Worm (Caenorhabditis elegans): ENCODE data around the gene cutl-15.

Gene cutl-15

DNA sequence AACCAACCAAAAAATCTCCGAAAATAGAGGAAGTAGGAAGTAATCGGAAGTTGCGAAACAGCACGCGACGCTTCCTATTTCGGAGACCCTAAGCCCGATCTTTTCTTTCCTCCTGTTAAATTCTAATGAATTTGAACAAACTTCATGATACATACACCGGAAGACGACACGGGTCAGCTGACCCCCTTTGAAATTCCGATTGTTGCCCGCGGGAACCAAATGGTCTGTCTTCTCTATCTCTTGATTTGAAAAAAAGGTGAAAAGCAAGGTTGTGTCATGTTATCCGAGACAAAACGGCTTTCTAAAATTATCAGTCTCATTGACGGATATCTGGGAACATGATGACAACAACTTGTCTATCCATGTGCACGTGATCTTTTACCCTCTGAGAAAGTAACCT lies 11.6 kb upstream of the cutl-15 start:
- TF ChIP-seq unc-62 (GFP tag; optimal IDR thresholded peaks at IDR 0.05), result no peak

DNA sequence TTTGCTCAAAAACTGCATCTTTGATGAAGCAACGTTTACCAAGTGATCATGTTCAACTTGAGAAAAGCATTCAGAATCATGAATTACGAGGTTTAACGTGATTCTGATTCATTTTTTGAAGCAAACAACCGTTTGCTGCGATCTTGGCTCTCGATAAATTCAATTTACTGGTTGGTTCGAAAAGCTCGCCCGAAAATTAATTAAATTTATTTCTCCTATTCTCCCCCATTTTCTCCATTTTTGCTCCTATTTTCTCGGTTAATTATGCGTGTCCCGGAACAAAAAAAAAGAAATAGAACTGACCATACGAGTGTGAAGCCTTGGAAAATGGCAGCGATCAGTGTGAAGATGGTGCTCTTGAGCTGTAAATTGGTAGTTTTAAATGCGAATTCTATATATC lies 9.4 kb upstream of the cutl-15 start:
- no peak for TF ChIP-seq unc-62 (GFP tag; optimal IDR thresholded peaks at IDR 0.05)

DNA sequence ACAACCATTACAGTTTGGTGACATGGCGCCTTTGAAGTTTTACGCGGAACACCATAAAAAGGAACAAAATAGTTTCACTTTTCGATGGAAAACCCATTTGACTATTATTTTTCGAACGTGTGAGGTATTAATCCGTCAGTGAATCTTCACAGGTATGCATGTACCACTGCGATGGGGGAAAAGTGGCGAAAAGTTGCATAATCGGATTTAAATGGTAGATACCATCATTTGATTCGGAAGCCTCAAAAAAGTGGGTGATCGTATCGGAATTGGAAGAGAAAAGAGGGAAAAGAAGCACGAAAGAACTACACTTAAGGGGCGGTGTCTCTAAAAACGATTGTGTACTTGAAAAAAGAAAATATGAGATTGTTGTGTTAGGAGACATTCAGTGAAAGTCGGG lies 6.2 kb upstream of the cutl-15 start:
- no peak for TF ChIP-seq unc-62 (GFP tag; optimal IDR thresholded peaks at IDR 0.05)

DNA sequence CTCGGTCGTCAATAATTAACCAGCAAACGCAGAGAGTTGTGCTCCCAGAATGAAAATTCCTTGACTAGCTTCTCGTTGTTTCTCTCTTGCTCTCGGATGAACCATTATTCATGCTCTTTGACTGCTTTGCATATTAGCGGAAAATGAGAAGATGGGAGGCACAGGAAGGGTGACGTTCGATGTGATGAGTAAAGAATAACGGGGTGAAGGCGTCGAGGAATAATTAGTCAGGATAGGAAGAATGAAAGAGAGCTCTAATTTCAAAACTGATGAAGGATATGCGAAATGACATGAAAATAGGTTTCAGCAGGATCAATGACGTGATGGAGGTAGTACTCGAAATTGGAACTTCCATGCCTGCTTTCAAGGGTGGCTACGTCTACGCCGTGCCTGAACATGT lies 3.8 kb upstream of the cutl-15 start:
- TF ChIP-seq unc-62 (GFP tag; optimal IDR thresholded peaks at IDR 0.05), result no peak

DNA sequence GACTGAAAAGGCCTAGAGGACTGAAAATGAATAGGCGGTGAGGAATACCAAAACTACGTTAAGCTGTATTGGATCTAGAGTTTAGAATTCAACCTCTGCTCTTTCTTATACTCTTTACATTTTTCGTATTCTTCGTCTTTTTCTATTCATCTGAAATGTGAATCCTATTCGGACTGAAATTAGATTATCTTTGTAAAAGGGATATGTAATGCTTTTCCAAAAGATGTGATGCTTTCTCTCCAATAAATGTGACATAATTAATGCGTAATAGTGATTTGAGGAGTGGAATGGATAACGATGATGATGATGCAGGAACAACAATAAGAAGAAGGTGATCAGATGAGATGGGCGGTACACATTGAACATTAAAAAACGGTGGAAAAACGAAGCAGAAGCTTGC lies 1.2 kb upstream of the cutl-15 start:
- TF ChIP-seq unc-62 (GFP tag; optimal IDR thresholded peaks at IDR 0.05), result no peak

DNA sequence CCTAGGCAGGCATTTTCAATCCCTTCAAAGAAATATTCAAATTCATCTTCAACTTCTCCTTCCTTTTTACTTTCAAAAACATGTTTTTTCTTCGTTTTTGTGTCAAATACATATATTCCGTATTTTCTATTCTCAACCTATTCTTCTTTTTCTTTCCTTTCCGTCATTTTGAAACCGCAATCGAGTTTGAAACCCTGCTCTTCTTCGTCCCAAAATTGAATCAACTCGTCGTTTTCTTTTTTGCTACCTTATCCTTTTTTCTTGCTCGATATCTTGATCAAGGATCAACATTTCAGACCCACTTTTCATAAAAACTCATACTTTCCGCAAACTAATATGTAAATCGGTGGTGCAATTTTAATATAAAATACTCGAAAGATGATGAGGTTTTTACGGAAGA lies 2.3 kb downstream of the cutl-15 start:
- no peak for TF ChIP-seq unc-62 (GFP tag; optimal IDR thresholded peaks at IDR 0.05)

DNA sequence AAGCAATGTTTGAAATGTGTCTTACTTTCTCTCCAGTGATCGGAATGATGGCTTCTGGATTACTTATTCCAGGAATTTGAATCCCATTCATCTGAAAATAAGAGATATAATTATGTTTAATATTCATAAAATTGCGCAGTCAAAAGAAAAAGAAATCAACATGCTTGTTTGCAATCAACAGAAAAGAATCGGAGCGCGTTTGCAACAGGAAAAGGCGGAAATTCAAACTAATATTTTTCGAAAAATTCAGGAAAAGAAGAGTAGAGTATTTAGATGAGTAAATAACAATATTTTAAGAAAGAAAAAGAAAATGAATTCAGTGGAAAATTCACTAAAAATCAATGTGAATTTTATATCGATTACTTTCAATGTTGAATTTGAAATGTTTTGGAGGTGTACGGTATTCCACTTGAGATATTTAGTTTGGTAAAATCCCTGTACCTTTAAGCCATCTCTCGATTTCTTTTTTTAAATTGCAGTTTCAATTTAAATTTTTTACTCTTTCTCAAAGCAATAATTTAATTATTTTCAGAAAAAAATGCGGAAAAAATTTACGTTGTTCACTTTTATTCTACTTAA lies 7.0 kb downstream of the cutl-15 start, which contains the start of the genes set-17 and T21B10.4:
set-17 (minus strand) TSS at position 127 of the 579 bp plus-strand sequence.
T21B10.4 (plus strand) TSS at position 533 of the 579 bp plus-strand sequence.
- no peak for TF ChIP-seq unc-62 (GFP tag; optimal IDR thresholded peaks at IDR 0.05)

DNA sequence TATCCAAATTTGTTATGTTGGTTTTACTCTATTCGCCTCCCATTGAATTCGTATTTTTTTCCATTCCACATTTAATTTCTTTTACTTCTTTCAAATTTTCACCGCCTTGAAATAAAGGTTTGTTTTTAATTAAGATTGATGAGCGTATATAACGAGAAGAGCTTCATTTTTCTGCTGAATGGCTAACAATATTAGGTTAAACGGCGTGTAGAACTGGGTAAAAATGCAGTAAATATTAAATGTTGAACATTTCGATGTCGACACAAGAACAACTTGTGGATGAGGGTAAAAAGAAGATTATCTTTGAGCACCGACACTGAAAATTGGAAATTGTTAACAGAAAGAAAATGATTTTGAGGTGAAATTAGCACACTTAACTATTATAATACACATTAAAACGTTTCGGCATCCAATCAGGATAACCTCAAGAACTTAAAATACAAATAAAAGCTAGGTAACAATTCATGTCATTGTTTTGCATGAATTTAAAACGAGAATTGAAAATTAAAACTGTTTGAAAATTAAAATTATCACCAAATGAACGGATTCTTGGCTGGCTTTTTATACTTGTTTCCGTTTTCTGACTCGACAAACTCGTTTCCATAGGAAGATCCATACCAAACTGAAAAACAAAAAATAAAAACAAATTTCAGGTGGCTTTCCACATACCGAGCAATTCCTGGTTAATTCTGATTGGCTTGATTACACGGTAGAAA lies 8.4 kb downstream of the cutl-15 start:
- no peak for TF ChIP-seq unc-62 (GFP tag; optimal IDR thresholded peaks at IDR 0.05)

DNA sequence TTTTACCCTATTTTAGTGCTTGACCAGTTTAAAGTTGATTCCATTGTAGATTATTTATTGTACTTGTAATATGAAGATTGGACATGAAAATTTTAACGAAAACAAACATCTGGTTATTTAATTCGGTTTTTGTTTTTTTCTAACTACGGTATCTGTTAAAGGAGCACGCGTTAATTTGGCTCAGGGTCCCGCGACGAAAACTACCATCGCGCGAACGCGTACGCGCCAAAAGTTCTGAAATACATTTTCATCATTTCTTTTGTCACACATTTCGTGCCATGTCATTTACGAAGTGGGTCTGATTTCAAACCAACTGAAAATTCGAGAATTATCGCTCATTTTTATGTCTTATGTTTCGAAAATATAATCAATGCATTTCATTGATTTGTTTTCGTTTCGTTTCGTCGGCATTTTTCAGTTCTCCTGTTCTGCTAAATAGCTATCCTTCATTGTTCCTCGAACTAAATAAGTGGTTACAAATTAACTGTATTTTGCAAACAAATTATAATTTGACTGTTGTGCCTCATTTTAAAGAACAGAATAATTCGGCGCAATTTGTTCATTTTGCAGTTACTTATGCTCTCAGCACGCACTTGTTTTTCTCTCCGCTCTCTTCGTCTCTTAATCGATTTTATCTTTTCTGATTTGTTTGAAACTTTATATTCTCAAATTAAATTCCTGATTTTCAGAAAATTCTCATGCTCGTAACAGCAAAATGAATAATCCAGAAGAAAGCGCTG lies 13.6 kb downstream of the cutl-15 start, which contains the start of gene T21B10.3:
T21B10.3 (plus strand) TSS at position 690 of the 740 bp plus-strand sequence.
- TF ChIP-seq unc-62 (GFP tag; optimal IDR thresholded peaks at IDR 0.05), result no peak

DNA sequence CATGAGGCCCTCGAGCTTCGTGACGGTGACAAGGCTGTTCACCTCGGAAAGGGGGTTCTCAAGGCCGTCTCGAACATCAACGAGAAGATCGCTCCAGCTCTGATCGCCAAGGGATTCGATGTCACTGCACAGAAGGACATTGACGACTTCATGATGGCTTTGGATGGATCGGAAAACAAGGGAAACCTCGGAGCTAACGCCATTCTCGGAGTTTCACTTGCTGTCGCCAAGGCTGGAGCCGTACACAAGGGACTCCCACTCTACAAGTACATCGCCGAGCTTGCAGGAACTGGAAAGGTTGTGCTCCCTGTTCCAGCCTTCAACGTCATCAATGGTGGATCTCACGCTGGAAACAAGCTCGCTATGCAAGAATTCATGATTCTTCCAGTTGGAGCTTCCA lies 15.1 kb downstream of the cutl-15 start:
- TF ChIP-seq unc-62 (GFP tag; optimal IDR thresholded peaks at IDR 0.05), result no peak

DNA sequence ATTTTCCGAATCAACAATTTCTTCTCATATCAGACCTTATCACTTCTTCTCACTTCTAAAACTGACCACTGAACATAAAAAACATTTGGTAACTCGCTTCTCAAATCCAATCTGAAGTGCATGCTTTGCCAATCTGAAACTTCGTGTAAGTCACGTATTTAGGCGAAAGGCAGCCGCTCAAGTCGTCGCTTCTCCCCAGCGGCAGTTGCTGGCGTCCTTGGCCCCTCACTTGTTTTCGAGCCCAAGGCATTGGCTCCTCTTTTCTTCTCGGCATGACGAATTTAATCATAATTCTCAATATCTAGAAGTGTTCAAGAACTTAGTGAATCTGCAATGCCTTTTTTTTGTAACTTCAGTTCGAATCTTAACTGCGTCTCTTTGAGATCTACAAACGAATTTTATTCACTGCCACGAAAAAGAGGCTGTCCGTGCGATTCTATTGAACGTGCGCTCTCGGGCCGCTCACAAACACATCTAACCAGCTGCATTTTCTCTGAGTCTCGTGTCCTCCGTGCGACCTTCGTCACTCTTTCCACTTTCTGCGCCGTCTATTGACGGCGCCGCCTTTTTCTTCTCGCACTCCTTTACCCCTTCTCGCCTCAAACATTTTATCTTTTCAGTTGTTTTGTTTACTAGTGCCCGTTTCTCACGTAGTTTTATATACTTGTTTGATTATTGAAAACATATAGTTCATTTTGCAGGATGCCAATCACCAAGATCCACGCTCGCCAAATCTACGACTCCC lies 15.9 kb downstream of the cutl-15 start:
- no peak for TF ChIP-seq unc-62 (GFP tag; optimal IDR thresholded peaks at IDR 0.05)

DNA sequence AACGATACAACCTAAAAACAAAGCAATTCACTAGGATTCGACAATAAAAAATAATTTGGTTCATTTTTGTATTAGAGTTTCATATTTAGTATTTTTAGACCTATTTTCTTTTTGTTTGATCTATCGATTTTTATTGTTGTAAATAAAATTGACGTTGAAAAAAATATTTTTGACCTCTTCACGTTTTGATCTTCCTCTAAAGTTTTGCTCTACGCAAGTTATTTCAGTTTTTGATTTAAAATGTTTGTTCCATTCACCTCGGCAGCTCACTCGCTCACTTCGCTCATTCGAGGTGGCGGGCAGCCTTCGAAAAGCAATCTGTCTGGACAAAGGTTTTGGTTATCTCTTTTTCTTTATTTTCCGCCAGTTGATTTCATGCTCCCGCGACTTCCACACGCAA lies 16.7 kb downstream of the cutl-15 start, which contains the start of gene enol-1:
enol-1 (plus strand) TSS at position 235 of the 400 bp plus-strand sequence.
- no peak for TF ChIP-seq unc-62 (GFP tag; optimal IDR thresholded peaks at IDR 0.05)

DNA sequence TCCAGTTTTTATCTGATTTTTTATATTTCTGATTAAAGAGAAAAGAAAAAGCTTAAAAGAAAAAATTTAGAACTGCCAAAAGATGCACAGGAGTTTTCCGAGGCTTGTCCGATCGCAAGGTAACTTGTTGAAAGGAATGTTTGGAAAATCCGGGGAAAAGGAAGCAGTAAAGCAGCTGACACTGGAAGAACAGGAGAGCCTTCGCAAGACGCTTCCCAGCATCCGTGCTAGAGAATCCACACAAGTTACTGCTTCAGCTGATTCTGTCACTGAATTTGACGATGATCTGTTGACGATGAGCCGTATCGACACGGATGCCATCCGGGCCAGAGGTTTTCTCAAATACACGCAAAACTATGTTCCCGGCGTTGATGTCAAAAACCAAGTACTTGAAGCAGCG lies 17.7 kb downstream of the cutl-15 start, which contains the start of gene mrpl-50:
mrpl-50 (plus strand) TSS at position 71 of the 400 bp plus-strand sequence.
- TF ChIP-seq unc-62 (GFP tag; optimal IDR thresholded peaks at IDR 0.05), result no peak

DNA sequence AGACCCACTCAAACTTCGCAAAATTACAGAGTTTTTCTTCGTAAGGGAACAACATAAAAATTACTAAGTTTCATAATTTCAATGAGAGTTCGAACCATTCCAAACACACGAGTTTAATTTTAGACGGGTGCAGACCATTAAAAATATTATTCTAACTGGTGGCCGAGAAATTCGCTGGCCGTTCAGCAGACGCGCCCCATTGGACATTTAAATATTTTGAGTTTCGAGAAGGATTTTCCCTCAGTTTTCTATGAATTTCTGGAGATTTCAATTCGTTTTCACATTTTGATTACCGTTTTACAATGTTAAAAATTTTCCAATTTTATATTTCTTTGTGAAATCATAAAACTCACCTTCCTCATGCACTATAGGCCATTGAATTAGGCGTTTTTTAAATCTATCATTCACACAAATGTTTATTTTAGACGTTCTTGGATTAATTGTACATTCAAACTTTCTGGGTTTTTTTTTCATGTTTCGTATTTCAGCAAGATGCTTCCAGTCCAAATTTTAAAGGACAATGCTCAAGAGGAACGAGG lies 20.2 kb downstream of the cutl-15 start, which contains the start of gene cct-2:
cct-2 (plus strand) TSS at position 489 of the 539 bp plus-strand sequence.
- no peak for TF ChIP-seq unc-62 (GFP tag; optimal IDR thresholded peaks at IDR 0.05)

DNA sequence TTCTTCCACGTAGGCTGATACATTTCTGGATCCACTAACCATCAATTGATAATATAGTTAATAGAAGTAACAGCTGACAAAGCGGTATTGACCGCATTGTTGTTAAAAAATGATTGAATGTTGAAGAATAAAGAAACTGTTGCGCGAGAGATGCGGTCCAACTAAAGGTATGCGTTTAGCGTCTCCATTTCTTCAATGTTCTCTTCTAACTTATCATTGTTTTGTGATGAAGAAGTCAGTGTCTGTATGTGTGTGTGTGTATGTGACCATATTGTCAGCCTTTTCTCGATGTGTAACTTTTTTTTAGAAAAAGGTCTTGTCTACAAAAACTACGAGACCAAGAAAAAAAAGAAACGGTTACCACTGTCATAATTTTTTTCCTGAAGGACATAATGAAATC lies 21.0 kb downstream of the cutl-15 start, which contains the start of gene B0457.2:
B0457.2 (minus strand) TSS at position 101 of the 400 bp plus-strand sequence.
- no peak for TF ChIP-seq unc-62 (GFP tag; optimal IDR thresholded peaks at IDR 0.05)
